Worm (Caenorhabditis elegans): Measurements from ENCODE around the gene scd-2.

DNA sequence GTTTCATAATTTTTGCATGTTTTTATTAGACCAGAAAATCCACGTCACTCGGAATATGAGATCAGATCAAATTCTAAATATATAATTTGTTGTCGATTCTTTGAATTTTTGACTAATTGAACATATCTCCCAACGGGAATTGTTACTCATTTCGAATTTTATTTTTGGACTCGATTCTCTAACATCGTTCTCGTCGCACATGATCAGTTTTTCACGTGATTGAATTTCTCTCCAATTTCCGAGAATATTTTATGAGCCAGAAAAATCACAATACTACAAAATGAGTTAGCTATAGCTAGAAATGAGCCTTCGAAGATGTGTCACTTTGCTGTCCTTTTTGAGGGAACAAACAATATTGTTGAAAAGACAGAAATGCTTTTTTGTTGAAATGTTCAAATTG, 2.3 kb upstream of the scd-2 start:
- TF ChIP-seq ztf-6 (GFP tag; IDR thresholded peaks at IDR 0.05) = no peak
- no peak for TF ChIP-seq efl-1 (GFP tag; optimal IDR thresholded peaks at IDR 0.05)
- no peak for TF ChIP-seq ztf-25 (GFP tag; IDR thresholded peaks at IDR 0.05)
- no peak for TF ChIP-seq T26A5.8 (tag; optimal IDR thresholded peaks at IDR 0.05)
- TF ChIP-seq madf-6 (GFP tag; IDR thresholded peaks at IDR 0.05) = no peak
- TF ChIP-seq nhr-90 (tag; optimal IDR thresholded peaks at IDR 0.05) = no peak
- no peak for TF ChIP-seq C17E4.6 (GFP tag; IDR thresholded peaks at IDR 0.05)
- TF ChIP-seq snpc-4 (GFP tag; optimal IDR thresholded peaks at IDR 0.05) = no peak
- TF ChIP-seq snpc-4 (tag; optimal IDR thresholded peaks at IDR 0.05) = no peak
- TF ChIP-seq nhr-27 (tag; optimal IDR thresholded peaks at IDR 0.05) = no peak
- TF ChIP-seq Y67H2A.10 (GFP tag; conservative IDR thresholded peaks at IDR 0.05) = no peak

Data from whole organism, young adult.